Worm (Caenorhabditis elegans): Measurements from ENCODE around the gene srh-63.

DNA sequence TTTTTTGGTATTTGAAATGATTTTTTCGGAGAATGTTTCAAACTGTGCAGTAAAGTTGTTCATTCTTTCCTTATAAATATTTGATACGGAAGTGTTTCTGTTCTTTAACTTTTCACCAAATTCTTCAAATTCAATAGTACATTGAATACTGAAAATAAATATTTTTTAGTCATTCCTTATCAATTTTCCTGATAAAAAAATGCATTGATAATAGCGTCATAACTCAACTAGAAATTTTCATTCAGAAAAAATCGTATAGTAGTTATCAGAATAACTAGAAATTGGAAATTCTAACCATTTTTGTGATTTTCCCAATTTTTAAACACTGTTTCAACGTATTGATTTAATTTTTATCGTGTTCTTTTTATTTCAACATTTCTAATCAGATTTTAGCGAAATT, 35.6 kb downstream of the srh-63 start:
- TF ChIP-seq mml-1 (tag; optimal IDR thresholded peaks at IDR 0.05), result no peak
- no peak for TF ChIP-seq nhr-237 (tag; optimal IDR thresholded peaks at IDR 0.05)
- TF ChIP-seq aly-2 (tag; optimal IDR thresholded peaks at IDR 0.05), result no peak
- TF ChIP-seq nhr-11 (tag; optimal IDR thresholded peaks at IDR 0.05), result no peak
- no peak for TF ChIP-seq sea-2 (GFP tag; optimal IDR thresholded peaks at IDR 0.05)
- TF ChIP-seq ama-1 (optimal IDR thresholded peaks at IDR 0.05), result no peak
- no peak for TF ChIP-seq jun-1 (tag; optimal IDR thresholded peaks at IDR 0.05)
- no peak for TF ChIP-seq nhr-25 (tag; optimal IDR thresholded peaks at IDR 0.05)
- TF ChIP-seq mdl-1 (tag; optimal IDR thresholded peaks at IDR 0.05), result no peak
- no peak for TF ChIP-seq elt-3 (tag; optimal IDR thresholded peaks at IDR 0.05)
- TF ChIP-seq daf-12 (tag; optimal IDR thresholded peaks at IDR 0.05), result no peak
- no peak for TF ChIP-seq nhr-12 (tag; optimal IDR thresholded peaks at IDR 0.05)
- no peak for TF ChIP-seq lin-39 (tag; optimal IDR thresholded peaks at IDR 0.05)

Data from whole organism, L3 larva.